Fruit fly (Drosophila melanogaster) whole organism, embryonic: Measurements from ENCODE around the gene mus302.

Experiments
- BEAF-32 ChIP-seq: fragments of 200-800 bp; sonication (Bioruptor generic); optimal IDR thresholded peaks from 3 replicates; lab custom pipeline; 2017; ENCODE audit warnings: missing biosample characterization, missing genetic modification characterization, mild to moderate bottlenecking, moderate library complexity, missing genetic modification reagents
- Bgb ChIP-seq: fragments of 200-800 bp; sonication (Bioruptor generic); IDR thresholded peaks from 2 replicates; pipeline ENCODE4 v1.3.6; 2022; ENCODE audit warnings: missing biosample characterization, missing genetic modification characterization; ENCODE audit not compliant: partially characterized antibody
- CG10209 ChIP-seq: fragments of 200-800 bp; sonication (Bioruptor generic); optimal IDR thresholded peaks from 3 replicates; lab custom pipeline; 2017; ENCODE audit warnings: missing biosample characterization, mild to moderate bottlenecking, missing genetic modification characterization, missing genetic modification reagents
- CG11695 ChIP-seq: fragments of 200-800 bp; sonication (Bioruptor generic); IDR thresholded peaks from 3 replicates; pipeline ENCODE4 v1.3.6; 2022; ENCODE audit warnings: missing biosample characterization, missing genetic modification characterization
- CG12391 ChIP-seq: fragments of 200-800 bp; sonication (Bioruptor generic); optimal IDR thresholded peaks from 3 replicates; lab custom pipeline; 2018; ENCODE audit warnings: missing biosample characterization, mild to moderate bottlenecking, missing genetic modification characterization, moderate library complexity
- CG13287 ChIP-seq: fragments of 200-800 bp; sonication (Bioruptor generic); IDR thresholded peaks from 2 replicates; pipeline ENCODE4 v1.3.6; 2022; ENCODE audit warnings: missing biosample characterization, missing genetic modification characterization; ENCODE audit not compliant: partially characterized antibody
- CG14710 ChIP-seq: fragments of 200-800 bp; sonication (Bioruptor generic); optimal IDR thresholded peaks from 3 replicates; lab custom pipeline; 2019; ENCODE audit warnings: missing biosample characterization, mild to moderate bottlenecking, missing genetic modification characterization, moderate library complexity
- CG15696 ChIP-seq: fragments of 200-800 bp; sonication (Bioruptor generic); optimal IDR thresholded peaks from 2 replicates; lab custom pipeline; 2019; ENCODE audit warnings: missing biosample characterization, mild to moderate bottlenecking, missing genetic modification characterization, moderate library complexity
- CG18011 ChIP-seq: fragments of 200-800 bp; sonication (Bioruptor generic); optimal IDR thresholded peaks from 2 replicates; lab custom pipeline; 2017; ENCODE audit warnings: missing biosample characterization, missing genetic modification characterization, mild to moderate bottlenecking, moderate library complexity, missing genotype
- CG2116 ChIP-seq: fragments of 200-800 bp; sonication (Bioruptor generic); optimal IDR thresholded peaks from 3 replicates; lab custom pipeline; 2018; ENCODE audit warnings: missing biosample characterization, mild to moderate bottlenecking, missing genetic modification characterization
- CG2712 ChIP-seq: fragments of 200-800 bp; optimal IDR thresholded peaks from 3 replicates; lab custom pipeline; 2019; ENCODE audit warnings: missing biosample characterization, mild to moderate bottlenecking, missing genetic modification characterization, moderate library complexity
- CG31224 ChIP-seq: fragments of 200-800 bp; sonication (Bioruptor generic); IDR thresholded peaks from 2 replicates; pipeline ENCODE4 v1.3.6; 2022; ENCODE audit warnings: missing biosample characterization, missing genetic modification characterization
- CG32767 ChIP-seq: fragments of 200-800 bp; sonication (Bioruptor generic); IDR thresholded peaks from 2 replicates; pipeline ENCODE4 v1.3.6; 2022; ENCODE audit warnings: missing biosample characterization, missing genetic modification characterization
- CG32772 ChIP-seq: fragments of 200-800 bp; sonication (Bioruptor generic); IDR thresholded peaks from 2 replicates; pipeline ENCODE4 v1.3.6; 2022; ENCODE audit warnings: missing biosample characterization, missing genetic modification characterization
- CG3995 ChIP-seq: fragments of 200-800 bp; sonication (Bioruptor generic); optimal IDR thresholded peaks from 3 replicates; lab custom pipeline; 2016; ENCODE audit warnings: missing biosample characterization, missing genetic modification characterization
- CG7928 ChIP-seq: fragments of 200-800 bp; sonication (Bioruptor generic); optimal IDR thresholded peaks from 2 replicates; lab custom pipeline; 2017; ENCODE audit warnings: missing biosample characterization, mild to moderate bottlenecking, missing genetic modification characterization
- CG9797 ChIP-seq: fragments of 200-800 bp; sonication (Bioruptor generic); optimal IDR thresholded peaks from 3 replicates; lab custom pipeline; 2018; ENCODE audit warnings: missing biosample characterization, mild to moderate bottlenecking, missing genetic modification characterization
- CG9817 ChIP-seq: fragments of 200-800 bp; sonication (Bioruptor generic); optimal IDR thresholded peaks from 2 replicates; lab custom pipeline; 2018; ENCODE audit warnings: missing biosample characterization, mild to moderate bottlenecking, missing genetic modification characterization, moderate library complexity
- CkIIα-i1 ChIP-seq: fragments of 200-800 bp; sonication (Bioruptor generic); IDR thresholded peaks from 2 replicates; pipeline ENCODE4 v1.3.6; 2022; ENCODE audit warnings: missing biosample characterization, missing genetic modification characterization
- Deaf1 ChIP-seq: fragments of 200-800 bp; optimal IDR thresholded peaks from 3 replicates; lab custom pipeline; 2019; ENCODE audit warnings: missing biosample characterization, mild to moderate bottlenecking, missing genetic modification characterization, moderate library complexity
- Dll ChIP-seq: fragments of 200-800 bp; sonication (Bioruptor generic); IDR thresholded peaks from 4 replicates; pipeline ENCODE4 v1.3.6; 2022; ENCODE audit warnings: missing biosample characterization, missing genetic modification characterization; ENCODE audit not compliant: partially characterized antibody
- Dp ChIP-seq: fragments of 200-800 bp; sonication (Bioruptor generic); optimal IDR thresholded peaks from 2 replicates; lab custom pipeline; 2018; ENCODE audit warnings: missing biosample characterization, mild to moderate bottlenecking, missing genetic modification characterization, moderate library complexity
- HHEX ChIP-seq: fragments of 200-800 bp; sonication (Bioruptor generic); optimal IDR thresholded peaks from 3 replicates; lab custom pipeline; 2017; ENCODE audit warnings: missing biosample characterization, mild to moderate bottlenecking, missing genetic modification characterization, missing genetic modification reagents
- Hmx ChIP-seq: fragments of 200-800 bp; sonication (Bioruptor generic); optimal IDR thresholded peaks from 2 replicates; lab custom pipeline; 2016; ENCODE audit warnings: missing biosample characterization, missing genetic modification characterization
- Hr3 ChIP-seq: fragments of 200-800 bp; sonication (Bioruptor generic); optimal IDR thresholded peaks from 3 replicates; lab custom pipeline; 2016; ENCODE audit warnings: missing biosample characterization, missing genetic modification characterization
- Lhr ChIP-seq: fragments of 200-800 bp; sonication (Bioruptor generic); optimal IDR thresholded peaks from 3 replicates; lab custom pipeline; 2017; ENCODE audit warnings: mild to moderate bottlenecking, missing biosample characterization, missing genetic modification reagents, missing genetic modification characterization
- MESR4 ChIP-seq: fragments of 200-800 bp; sonication (Bioruptor generic); optimal IDR thresholded peaks from 2 replicates; lab custom pipeline; 2018; ENCODE audit warnings: missing biosample characterization, mild to moderate bottlenecking, missing genetic modification characterization, moderate library complexity
- Rfx ChIP-seq: fragments of 200-800 bp; sonication (Bioruptor generic); IDR thresholded peaks from 2 replicates; pipeline ENCODE4 v1.3.6; 2022; ENCODE audit warnings: missing biosample characterization, missing genetic modification characterization
- Scr ChIP-seq: fragments of 200-800 bp; sonication (Bioruptor generic); IDR thresholded peaks from 2 replicates; pipeline ENCODE4 v1.3.6; 2022; ENCODE audit warnings: missing biosample characterization, missing genetic modification characterization; ENCODE audit not compliant: partially characterized antibody
- Sin3A ChIP-seq: fragments of >200 bp; optimal IDR thresholded peaks from 2 replicates; lab custom pipeline; 2018
- Sry-δ ChIP-seq: fragments of 200-800 bp; sonication (Bioruptor generic); optimal IDR thresholded peaks from 2 replicates; lab custom pipeline; 2016; ENCODE audit warnings: missing biosample characterization, missing genetic modification characterization
- Tbp ChIP-seq: fragments of >200 bp; optimal IDR thresholded peaks from 2 replicates; lab custom pipeline; 2018; ENCODE audit warnings: missing biosample characterization, missing genetic modification characterization
- amos ChIP-seq: fragments of 200-800 bp; sonication (Bioruptor generic); IDR thresholded peaks from 2 replicates; pipeline ENCODE4 v1.3.6; 2022; ENCODE audit warnings: missing biosample characterization, missing genetic modification characterization; ENCODE audit not compliant: partially characterized antibody
- bigmax ChIP-seq: fragments of 200-800 bp; sonication (Bioruptor generic); optimal IDR thresholded peaks from 2 replicates; lab custom pipeline; 2018; ENCODE audit warnings: missing biosample characterization, mild to moderate bottlenecking, missing genetic modification characterization
- btn ChIP-seq: fragments of 200-800 bp; sonication (Bioruptor generic); optimal IDR thresholded peaks from 2 replicates; lab custom pipeline; 2016; ENCODE audit warnings: missing biosample characterization, missing genetic modification characterization
- dpn ChIP-seq, 2 experiments: fragments of 200-800 bp; sonication (Bioruptor generic); optimal IDR thresholded peaks; 3 replicates each; lab custom pipeline; 2016; ENCODE audit warnings: missing biosample characterization in 2 of 2, missing genetic modification characterization in 2 of 2
- ewg ChIP-seq: fragments of 200-800 bp; sonication (Bioruptor generic); optimal IDR thresholded peaks from 3 replicates; lab custom pipeline; 2017; ENCODE audit warnings: mild to moderate bottlenecking, missing biosample characterization, missing genetic modification reagents, missing genetic modification characterization
- ftz-f1 ChIP-seq: fragments of 200-800 bp; sonication (Bioruptor generic); optimal IDR thresholded peaks from 2 replicates; lab custom pipeline; 2016; ENCODE audit warnings: missing biosample characterization, missing genetic modification characterization
- gfzf ChIP-seq: fragments of 200-800 bp; sonication (Bioruptor generic); optimal IDR thresholded peaks from 2 replicates; lab custom pipeline; 2016; ENCODE audit warnings: missing biosample characterization, mild to moderate bottlenecking, missing genetic modification characterization, moderate library complexity
- grau ChIP-seq: fragments of 200-800 bp; optimal IDR thresholded peaks from 3 replicates; lab custom pipeline; 2019; ENCODE audit warnings: missing biosample characterization, mild to moderate bottlenecking, missing genetic modification characterization, moderate library complexity
- jigr1 ChIP-seq: fragments of 200-800 bp; sonication (Bioruptor generic); IDR thresholded peaks from 3 replicates; pipeline ENCODE4 v1.3.6; 2022; ENCODE audit warnings: missing biosample characterization, missing genetic modification characterization
- nau ChIP-seq: fragments of 200-800 bp; sonication (Bioruptor generic); optimal IDR thresholded peaks from 3 replicates; lab custom pipeline; 2017; ENCODE audit warnings: missing biosample characterization, mild to moderate bottlenecking, missing genetic modification characterization, missing genetic modification reagents
- nmo ChIP-seq: fragments of 200-800 bp; sonication (Bioruptor generic); optimal IDR thresholded peaks from 2 replicates; lab custom pipeline; 2018; ENCODE audit warnings: missing biosample characterization, mild to moderate bottlenecking, missing genetic modification characterization, moderate library complexity
- peb ChIP-seq: fragments of 200-800 bp; sonication (Bioruptor generic); IDR thresholded peaks from 2 replicates; pipeline ENCODE4 v1.3.6; 2022; ENCODE audit warnings: missing biosample characterization, missing genetic modification characterization
- pzg ChIP-seq: fragments of 200-800 bp; sonication (Bioruptor generic); optimal IDR thresholded peaks from 3 replicates; lab custom pipeline; 2018; ENCODE audit warnings: missing biosample characterization, mild to moderate bottlenecking, missing genetic modification characterization, moderate library complexity
- sens ChIP-seq: fragments of 200-800 bp; sonication (Bioruptor generic); peaks from one replicate; lab custom pipeline; 2016; ENCODE audit warnings: missing biosample characterization, missing genetic modification characterization
- stwl ChIP-seq: fragments of 200-800 bp; sonication (Bioruptor generic); optimal IDR thresholded peaks from 3 replicates; lab custom pipeline; 2018; ENCODE audit warnings: missing biosample characterization, mild to moderate bottlenecking, missing genetic modification characterization, moderate library complexity
- tgo ChIP-seq: fragments of 200-800 bp; sonication (Bioruptor generic); IDR thresholded peaks from 3 replicates; pipeline ENCODE4 v1.3.6; 2022; ENCODE audit warnings: missing biosample characterization, missing genetic modification characterization
- trem ChIP-seq: fragments of 200-800 bp; optimal IDR thresholded peaks from 3 replicates; lab custom pipeline; 2019; ENCODE audit warnings: missing biosample characterization, mild to moderate bottlenecking, missing genetic modification characterization, moderate library complexity
- usp ChIP-seq: fragments of >200 bp; optimal IDR thresholded peaks from 2 replicates; lab custom pipeline; 2017; ENCODE audit warnings: missing biosample characterization, missing genetic modification characterization

Gene mus302

DNA sequence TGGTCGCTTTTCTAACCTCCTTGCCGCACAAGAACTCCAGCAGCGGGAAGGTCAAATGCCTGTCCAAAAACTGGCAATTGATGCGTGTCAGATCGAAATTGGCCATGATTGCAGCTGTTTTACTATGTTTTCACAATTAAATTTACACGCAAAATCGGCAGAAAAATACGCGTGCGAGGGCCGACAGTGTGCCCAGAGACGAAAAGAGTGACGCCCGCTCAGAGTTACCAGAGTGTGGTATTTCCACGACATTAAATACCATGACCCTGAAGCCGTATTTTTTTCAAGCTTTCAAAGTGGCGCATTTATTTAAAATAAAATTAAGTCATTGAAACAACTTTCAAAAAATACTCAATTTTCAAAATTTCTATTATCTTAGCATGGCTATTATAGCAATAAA lies 7.2 kb upstream of the mus302 start, which contains the start of gene eIF3e (continued):
- no peak for TF ChIP-seq CG10209 (GFP tag; lab: Kevin White, UChicago)
- no peak for TF ChIP-seq CG7928 (GFP tag; lab: Kevin White, UChicago)
- TF ChIP-seq peb = no peak
- peak; percentile 81 for TF ChIP-seq gfzf (GFP tag; lab: Kevin White, UChicago)
- no peak for TF ChIP-seq CkIIα-i1 (GFP tag; lab: Robert Waterston, UW)
- no peak for TF ChIP-seq CG32772 (GFP tag; lab: Robert Waterston, UW)
- TF ChIP-seq CG9817 (tag; lab: Kevin White, UChicago) = no peak
- peak; percentile 78 for TF ChIP-seq CG9797 (GFP tag; lab: Kevin White, UChicago)
- peak; percentile 54; the same call in 1 of the 4 replicates for TF ChIP-seq Dll (GFP tag; lab: Robert Waterston, UW)
- peak; percentile 19 for TF ChIP-seq stwl
- no peak for TF ChIP-seq Deaf1 (tag; lab: Kevin White, UChicago)
- TF ChIP-seq dpn (GFP tag; optimal IDR thresholded peaks at IDR 0.05; lab: Kevin White, UChicago) = no peak
- peak; percentile 62 for TF ChIP-seq Lhr (GFP tag; lab: Kevin White, UChicago)
- TF ChIP-seq CG14710 (tag; lab: Kevin White, UChicago) = peak; percentile 40
- no peak for TF ChIP-seq HHEX (GFP tag; lab: Kevin White, UChicago)
- peak; percentile 63 for TF ChIP-seq Dp (GFP tag; lab: Kevin White, UChicago)
- TF ChIP-seq CG13287 (GFP tag; lab: Robert Waterston, UW) = peak; percentile 46; the same call in 1 of the 2 replicates
- TF ChIP-seq usp = no peak
- TF ChIP-seq amos = peak; percentile 22; the same call in 1 of the 2 replicates
- no peak for TF ChIP-seq CG2712
- TF ChIP-seq Rfx (GFP tag; lab: Robert Waterston, UW) = peak; percentile 43; the same call in 1 of the 2 replicates
- no peak for TF ChIP-seq nau
- peak; percentile 77 for TF ChIP-seq ftz-f1 (GFP tag; lab: Kevin White, UChicago)
- TF ChIP-seq Hmx (GFP tag; lab: Kevin White, UChicago) = no peak
- peak; percentile 50 for TF ChIP-seq trem (tag; lab: Kevin White, UChicago)
- TF ChIP-seq bigmax (GFP tag; lab: Kevin White, UChicago) = peak; percentile 86
- no peak for TF ChIP-seq Hr3 (GFP tag; lab: Kevin White, UChicago)
- TF ChIP-seq sens (GFP tag; lab: Kevin White, UChicago) = peak; percentile 72
- no peak for TF ChIP-seq grau (tag; lab: Kevin White, UChicago)
- TF ChIP-seq CG2116 = peak; percentile 22
- peak; percentile 23 for TF ChIP-seq nmo (GFP tag; lab: Kevin White, UChicago)
- no peak for TF ChIP-seq Tbp (GFP tag; lab: Kevin White, UChicago)
- TF ChIP-seq CG15696 = peak; percentile 3
- TF ChIP-seq CG31224 (GFP tag; lab: Robert Waterston, UW) = no peak
- TF ChIP-seq Sin3A (lab: Kevin White, UChicago) = peak; percentile 93
- TF ChIP-seq tgo (GFP tag; lab: Robert Waterston, UW) = no peak
- TF ChIP-seq btn (GFP tag; lab: Kevin White, UChicago) = no peak
- no peak for TF ChIP-seq CG3995
- TF ChIP-seq ewg = no peak
- TF ChIP-seq MESR4 (GFP tag; lab: Kevin White, UChicago) = peak; percentile 99
- peak; percentile 8 for TF ChIP-seq CG18011 (GFP tag; lab: Kevin White, UChicago)
- peak; percentile 28 for TF ChIP-seq BEAF-32 (GFP tag; lab: Kevin White, UChicago)
- TF ChIP-seq Bgb (GFP tag; lab: Robert Waterston, UW) = no peak
- no peak for TF ChIP-seq CG32767
- TF ChIP-seq Scr (GFP tag; lab: Robert Waterston, UW) = peak; percentile 51
- TF ChIP-seq CG12391 = peak; percentile 2
- no peak for TF ChIP-seq jigr1 (GFP tag; lab: Robert Waterston, UW)
- peak; percentile 50 for TF ChIP-seq pzg (GFP tag; lab: Kevin White, UChicago)
- peak; percentile 9 for TF ChIP-seq Sry-δ (GFP tag; lab: Kevin White, UChicago)
- no peak for TF ChIP-seq CG11695 (GFP tag; lab: Robert Waterston, UW)
- TF ChIP-seq, all 482 proteins: peak for 39
